Worm (Caenorhabditis elegans): ENCODE results near the gene srz-69.

srz-69 gene

ce11 chrIV:3497909-3498308 is 20.9 kb upstream of the srz-69 start, which contains the start of gene ceh-53:
Gene ceh-53, plus strand, starts transcription at chrIV:3498209.
- TF ChIP-seq elt-2 (tag; optimal IDR thresholded peaks at IDR 0.05), result no peak
- no peak for TF ChIP-seq nhr-232 (tag; optimal IDR thresholded peaks at IDR 0.05)
- TF ChIP-seq lim-6 (tag; optimal IDR thresholded peaks at IDR 0.05), result no peak

ce11 chrIV:3496358-3496757 is 19.3 kb upstream of the srz-69 start, which contains the start of gene C09G12.17:
Gene C09G12.17, minus strand, starts transcription at chrIV:3496458.
- TF ChIP-seq Y22D7AL.16 (tag; optimal IDR thresholded peaks at IDR 0.05), result no peak
- no peak for TF ChIP-seq dmd-4 (tag; optimal IDR thresholded peaks at IDR 0.05; ENCODE audit: borderline replicate concordance)
- no peak for TF ChIP-seq nhr-11 (tag; optimal IDR thresholded peaks at IDR 0.05)
- no peak for TF ChIP-seq dve-1 (tag; optimal IDR thresholded peaks at IDR 0.05)
- TF ChIP-seq elt-2 (tag; optimal IDR thresholded peaks at IDR 0.05), result no peak
- TF ChIP-seq C08G9.2 (tag; optimal IDR thresholded peaks at IDR 0.05), result no peak
- no peak for TF ChIP-seq ceh-14 (tag; optimal IDR thresholded peaks at IDR 0.05)
- TF ChIP-seq tbx-7 (tag; optimal IDR thresholded peaks at IDR 0.05), result no peak
- no peak for TF ChIP-seq hlh-15 (tag; optimal IDR thresholded peaks at IDR 0.05)
- TF ChIP-seq ttx-3 (tag; optimal IDR thresholded peaks at IDR 0.05), result no peak
- TF ChIP-seq zip-5 (tag; optimal IDR thresholded peaks at IDR 0.05), result no peak
- no peak for TF ChIP-seq ets-4 (tag; optimal IDR thresholded peaks at IDR 0.05)
- TF ChIP-seq hlh-13 (GFP tag; optimal IDR thresholded peaks at IDR 0.05), result no peak

- TF ChIP-seq hlh-6 (tag; optimal IDR thresholded peaks at IDR 0.05) (no peak), unc-86 (tag; optimal IDR thresholded peaks at IDR 0.05) (no peak), hlh-15 (tag; optimal IDR thresholded peaks at IDR 0.05) (no peak), tbx-2 (tag; optimal IDR thresholded peaks at IDR 0.05) (no peak), pag-3 (tag; optimal IDR thresholded peaks at IDR 0.05; ENCODE audit: borderline replicate concordance) (no peak), dmd-4 (tag; optimal IDR thresholded peaks at IDR 0.05; ENCODE audit: borderline replicate concordance) (no peak)
These were observed 16.3 kb upstream of the srz-69 start, which contains the start of gene srz-79 for ce11 chrIV:3493310-3493709. Gene srz-79, plus strand, starts transcription at chrIV:3493610.

ce11 chrIV:3491477-3491876 is 14.5 kb upstream of the srz-69 start, which contains the start of gene srz-78:
Gene srz-78, plus strand, starts transcription at chrIV:3491777.
- TF ChIP-seq dmd-4 (tag; optimal IDR thresholded peaks at IDR 0.05; ENCODE audit: borderline replicate concordance), result no peak
- no peak for TF ChIP-seq ceh-31 (tag; optimal IDR thresholded peaks at IDR 0.05)
- no peak for TF ChIP-seq pha-4 (tag; optimal IDR thresholded peaks at IDR 0.05)
- TF ChIP-seq hlh-8 (tag; optimal IDR thresholded peaks at IDR 0.05), result no peak
- TF ChIP-seq unc-3 (GFP tag; conservative IDR thresholded peaks at IDR 0.05), result no peak
- no peak for TF ChIP-seq unc-3 (tag; optimal IDR thresholded peaks at IDR 0.05)

ce11 chrIV:3482195-3482959 is 5.4 kb upstream of the srz-69 start, which contains the start of gene srz-82:
Gene srz-82, plus strand, starts transcription at chrIV:3482895.
- TF ChIP-seq madf-2 (tag; optimal IDR thresholded peaks at IDR 0.05), result no peak
- TF ChIP-seq tbx-7 (tag; optimal IDR thresholded peaks at IDR 0.05), result no peak
- TF ChIP-seq unc-3 (GFP tag; conservative IDR thresholded peaks at IDR 0.05), result no peak
- TF ChIP-seq unc-3 (tag; optimal IDR thresholded peaks at IDR 0.05), result no peak
- TF ChIP-seq dmd-4 (tag; optimal IDR thresholded peaks at IDR 0.05; ENCODE audit: borderline replicate concordance), result no peak
- no peak for TF ChIP-seq hlh-15 (tag; optimal IDR thresholded peaks at IDR 0.05)
- TF ChIP-seq pros-1 (tag; optimal IDR thresholded peaks at IDR 0.05), result no peak
- TF ChIP-seq mec-3 (tag; optimal IDR thresholded peaks at IDR 0.05; ENCODE audit: borderline replicate concordance), result no peak
- no peak for TF ChIP-seq T23F11.4 (GFP tag; optimal IDR thresholded peaks at IDR 0.05)
- no peak for TF ChIP-seq F13H6.1 (tag; optimal IDR thresholded peaks at IDR 0.05)
- TF ChIP-seq eyg-1 (tag; optimal IDR thresholded peaks at IDR 0.05), result no peak
- no peak for TF ChIP-seq ttx-3 (tag; optimal IDR thresholded peaks at IDR 0.05)
- TF ChIP-seq ceh-24 (tag; optimal IDR thresholded peaks at IDR 0.05), result no peak
- no peak for TF ChIP-seq ceh-22 (tag; optimal IDR thresholded peaks at IDR 0.05)
- no peak for TF ChIP-seq pag-3 (tag; optimal IDR thresholded peaks at IDR 0.05; ENCODE audit: borderline replicate concordance)
- TF ChIP-seq rnt-1 (tag; optimal IDR thresholded peaks at IDR 0.05), result no peak
- TF ChIP-seq ceh-45 (GFP tag; IDR thresholded peaks at IDR 0.05), result no peak
- TF ChIP-seq unc-55 (GFP tag; optimal IDR thresholded peaks at IDR 0.05), result no peak
- TF ChIP-seq elt-2 (tag; optimal IDR thresholded peaks at IDR 0.05), result no peak
- TF ChIP-seq hlh-6 (tag; optimal IDR thresholded peaks at IDR 0.05), result no peak
